Worm (Caenorhabditis elegans) whole organism, early embryonic: ENCODE results near the gene K01D12.10.

Experiments used
- aly-1 ChIP-seq: sonication (generic microtip); optimal IDR thresholded peaks from 2 replicates; lab custom pipeline; 2016; ENCODE audit warnings: missing genetic modification characterization, missing compliant biosample characterization
- ama-1 ChIP-seq: fragments of 150-350 bp; optimal IDR thresholded peaks from 2 replicates; lab custom pipeline; 2014
- hmg-4 ChIP-seq: fragments of 200-800 bp; sonication (Bioruptor generic); optimal IDR thresholded peaks from 2 replicates; lab custom pipeline; 2018; ENCODE audit warnings: mild to moderate bottlenecking, missing genetic modification characterization, missing compliant biosample characterization
- hnd-1 ChIP-seq: sonication (generic microtip); optimal IDR thresholded peaks from 2 replicates; lab custom pipeline; 2016; ENCODE audit warnings: missing genetic modification characterization, missing compliant biosample characterization

- TF ChIP-seq hnd-1 (tag; lab: Kevin White, UChicago) (no peak), aly-1 (no peak), hmg-4 (GFP tag; lab: Kevin White, UChicago) (no peak), ama-1 (lab: Kevin White, UChicago) (no peak)
These were observed 36.6 kb upstream of the K01D12.10 start, which contains the start of gene gcy-13 for ce11 chrV:12369437-12369836.
